Worm (Caenorhabditis elegans): Measurements from ENCODE around the gene B0563.10.

- no peak for TF ChIP-seq him-1 (tag; optimal IDR thresholded peaks at IDR 0.05)
- TF ChIP-seq dao-5 (tag; optimal IDR thresholded peaks at IDR 0.05): no peak
- TF ChIP-seq W03F9.2 (tag; optimal IDR thresholded peaks at IDR 0.05): no peak
These were observed 5.2 kb upstream of the B0563.10 start, which contains the start of gene B0563.18 for ce11 chrX:9172278-9172677.
